Fruit fly (Drosophila melanogaster): ENCODE results near the gene YL-1.
A peak's percentile ranks its signal among the peaks of the same experiment; 100 is the strongest.

YL-1 gene

DNA sequence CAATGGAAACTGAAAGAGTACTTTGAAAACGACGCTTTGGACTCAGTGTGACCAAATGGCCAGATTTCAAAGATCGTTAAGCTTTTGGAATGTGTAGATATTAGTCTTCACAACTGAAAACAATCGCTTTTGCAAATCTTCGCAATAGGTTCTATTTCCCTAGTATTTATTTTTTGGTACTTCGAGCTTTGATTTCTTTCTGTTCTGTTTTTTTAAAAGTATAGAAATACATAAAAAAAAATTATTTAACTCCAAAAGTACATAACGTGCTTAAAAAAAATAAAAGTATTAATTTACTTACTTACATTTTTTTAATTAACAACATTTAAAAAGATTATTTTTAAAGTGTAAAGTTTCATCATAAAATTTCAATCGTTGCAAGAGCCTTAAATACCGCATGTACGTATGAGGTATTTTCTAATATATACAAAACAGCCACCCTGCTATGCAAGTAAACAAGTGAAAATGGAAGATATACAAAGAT lies 17.2 kb downstream of the YL-1 start, which contains the start of the genes piwi and CG12253 (continued):
- TF ChIP-seq CG18262 (tag; optimal IDR thresholded peaks at IDR 0.05) (peak; percentile 57), CG4328 (GFP tag; optimal IDR thresholded peaks at IDR 0.05) (no peak), al (GFP tag; IDR thresholded peaks at IDR 0.05) (peak; percentile 65; the same call in 1 of the 2 replicates), cad (GFP tag; optimal IDR thresholded peaks at IDR 0.05) (no peak), Xrp1 (GFP tag; IDR thresholded peaks at IDR 0.05) (peak; percentile 27; the same call in 1 of the 2 replicates), CG17361 (GFP tag; IDR thresholded peaks at IDR 0.05) (no peak; the same call in 2 of the 3 replicates), CG11093 (GFP tag; IDR thresholded peaks at IDR 0.05) (no peak), lmd (GFP tag; IDR thresholded peaks at IDR 0.05) (peak; percentile 89), prd (optimal IDR thresholded peaks at IDR 0.05) (no peak), prd (GFP tag; IDR thresholded peaks at IDR 0.05) (peak; percentile 44; the same call in 2 of the 3 replicates), CG12769 (tag; optimal IDR thresholded peaks at IDR 0.05) (no peak), CG6175 (GFP tag; IDR thresholded peaks at IDR 0.05) (no peak), fru (optimal IDR thresholded peaks at IDR 0.05) (no peak), CG1832 (GFP tag; optimal IDR thresholded peaks at IDR 0.05) (no peak), Gug (GFP tag; IDR thresholded peaks at IDR 0.05) (no peak), ftz-f1 (GFP tag; optimal IDR thresholded peaks at IDR 0.05) (no peak), odd (GFP tag; optimal IDR thresholded peaks at IDR 0.05) (peak; percentile 54), CG12659 (GFP tag; optimal IDR thresholded peaks at IDR 0.05) (peak; percentile 88), mirr (GFP tag; optimal IDR thresholded peaks at IDR 0.05) (no peak), hb (GFP tag; IDR thresholded peaks at IDR 0.05; ENCODE audit: partially characterized antibody) (no peak), CG12219 (GFP tag; optimal IDR thresholded peaks at IDR 0.05) (no peak), zfh2 (GFP tag; optimal IDR thresholded peaks at IDR 0.05) (peak; percentile 28), CG2199 (GFP tag; IDR thresholded peaks at IDR 0.05) (no peak), shn (GFP tag; optimal IDR thresholded peaks at IDR 0.05) (peak; percentile 35), Ssrp (tag; optimal IDR thresholded peaks at IDR 0.05) (peak; percentile 94), HHEX (GFP tag; optimal IDR thresholded peaks at IDR 0.05) (no peak), CG7556 (GFP tag; optimal IDR thresholded peaks at IDR 0.05) (no peak), CG3995 (GFP tag; optimal IDR thresholded peaks at IDR 0.05) (no peak), CG16779 (GFP tag; IDR thresholded peaks at IDR 0.05) (no peak), sob (GFP tag; IDR thresholded peaks at IDR 0.05) (peak; percentile 85; the same call in 1 of the 2 replicates), Lpt (GFP tag; optimal IDR thresholded peaks at IDR 0.05) (no peak), CG17912 (GFP tag; optimal IDR thresholded peaks at IDR 0.05) (no peak), CG31224 (GFP tag; IDR thresholded peaks at IDR 0.05) (no peak), gcm (GFP tag; optimal IDR thresholded peaks at IDR 0.05) (no peak), CG9609 (GFP tag; optimal IDR thresholded peaks at IDR 0.05) (peak; percentile 25), emc (GFP tag; optimal IDR thresholded peaks at IDR 0.05) (no peak), CG1603 (tag; optimal IDR thresholded peaks at IDR 0.05) (no peak), Ravus (GFP tag; IDR thresholded peaks at IDR 0.05) (no peak), amos (GFP tag; IDR thresholded peaks at IDR 0.05; ENCODE audit: partially characterized antibody) (no peak), Trl (optimal IDR thresholded peaks at IDR 0.05) (no peak), Trl (GFP tag; optimal IDR thresholded peaks at IDR 0.05) (peak; percentile 20), CG13287 (GFP tag; IDR thresholded peaks at IDR 0.05; ENCODE audit: partially characterized antibody) (no peak), zf30C (GFP tag; optimal IDR thresholded peaks at IDR 0.05) (peak; percentile 39), ap (GFP tag; IDR thresholded peaks at IDR 0.05) (peak; percentile 58), kay (GFP tag; optimal IDR thresholded peaks at IDR 0.05) (peak; percentile 29), CG1233 (GFP tag; optimal IDR thresholded peaks at IDR 0.05) (peak; percentile 41), Vsx1 (GFP tag; optimal IDR thresholded peaks at IDR 0.05) (no peak), tll (GFP tag; optimal IDR thresholded peaks at IDR 0.05) (no peak), CG9727 (GFP tag; optimal IDR thresholded peaks at IDR 0.05) (peak; percentile 49), hth (optimal IDR thresholded peaks at IDR 0.05) (no peak), Hsf (GFP tag; optimal IDR thresholded peaks at IDR 0.05) (peak; percentile 77), Tbp (GFP tag; optimal IDR thresholded peaks at IDR 0.05) (no peak), sd (tag; optimal IDR thresholded peaks at IDR 0.05) (no peak)
